Worm (Caenorhabditis elegans) whole organism, L3 larva: ENCODE results near the gene F42C5.9.

ENCODE experiments used
- R02D3.7 ChIP-seq: fragments of 150-350 bp; optimal IDR thresholded peaks from 2 replicates; lab custom pipeline; 2014; ENCODE audit warnings: missing biosample characterization, missing genetic modification characterization
- ZK546.5 ChIP-seq: sonication (generic microtip); optimal IDR thresholded peaks from 2 replicates; lab custom pipeline; 2017; ENCODE audit warnings: missing biosample characterization, missing genetic modification characterization
- aly-2 ChIP-seq: fragments of 150-350 bp; optimal IDR thresholded peaks from 2 replicates; lab custom pipeline; 2014; ENCODE audit warnings: missing biosample characterization, missing genetic modification characterization
- ceh-16 ChIP-seq: sonication (generic microtip); optimal IDR thresholded peaks from 2 replicates; lab custom pipeline; 2017; ENCODE audit warnings: missing biosample characterization, missing genetic modification characterization
- ceh-82 ChIP-seq: fragments of 150-350 bp; optimal IDR thresholded peaks from 2 replicates; lab custom pipeline; 2014; ENCODE audit warnings: missing biosample characterization, missing genetic modification characterization
- ceh-9 ChIP-seq: sonication (generic microtip); optimal IDR thresholded peaks from 2 replicates; lab custom pipeline; 2018; ENCODE audit warnings: missing biosample characterization, missing genetic modification characterization
- daf-12 ChIP-seq: fragments of 150-350 bp; optimal IDR thresholded peaks from 2 replicates; lab custom pipeline; 2014; ENCODE audit warnings: missing biosample characterization, missing genetic modification reagents, missing genetic modification characterization
- egl-27 ChIP-seq: sonication (generic microtip); optimal IDR thresholded peaks from 4 replicates; lab custom pipeline; 2017; ENCODE audit warnings: missing biosample characterization, missing genetic modification reagents, missing genetic modification characterization
- egl-5 ChIP-seq: fragments of 150-350 bp; optimal IDR thresholded peaks from 2 replicates; lab custom pipeline; 2017; ENCODE audit warnings: missing biosample characterization, missing genetic modification reagents, missing genetic modification characterization, inconsistent platforms
- elt-2 ChIP-seq: sonication (generic microtip); optimal IDR thresholded peaks from 2 replicates; lab custom pipeline; 2016; ENCODE audit warnings: missing genetic modification reagents, mild to moderate bottlenecking, missing genetic modification characterization, missing compliant biosample characterization
- elt-3 ChIP-seq, 3 experiments: fragments of 150-350 bp in 1 of 3; sonication (generic microtip) in 2 of 3; optimal IDR thresholded peaks; 2 replicates in 2 of 3; 4 replicates in 1 of 3; lab custom pipeline; 2014 to 2017; ENCODE audit warnings: missing biosample characterization in 3 of 3, missing genetic modification characterization in 3 of 3
- eor-1 ChIP-seq, 2 experiments: fragments of 150-350 bp; optimal IDR thresholded peaks; 2 replicates each; lab custom pipeline; 2014 to 2018; ENCODE audit warnings: missing biosample characterization in 2 of 2, missing genetic modification characterization in 2 of 2
- fkh-10 ChIP-seq: sonication (generic microtip); optimal IDR thresholded peaks from 2 replicates; lab custom pipeline; 2017; ENCODE audit warnings: missing biosample characterization, missing genetic modification reagents, missing genetic modification characterization
- fkh-2 ChIP-seq: fragments of 150-350 bp; optimal IDR thresholded peaks from 2 replicates; lab custom pipeline; 2014; ENCODE audit warnings: missing biosample characterization, missing genetic modification reagents, missing genetic modification characterization
- hmg-11 ChIP-seq: sonication (generic microtip); optimal IDR thresholded peaks from 2 replicates; lab custom pipeline; 2016; ENCODE audit warnings: missing genetic modification characterization, missing compliant biosample characterization
- jun-1 ChIP-seq: fragments of 150-350 bp; optimal IDR thresholded peaks from 2 replicates; lab custom pipeline; 2014; ENCODE audit warnings: missing biosample characterization, missing genetic modification reagents, missing genetic modification characterization
- lin-15B ChIP-seq: fragments of 150-350 bp; optimal IDR thresholded peaks from 2 replicates; lab custom pipeline; 2014; ENCODE audit warnings: missing biosample characterization, missing genetic modification characterization
- lin-39 ChIP-seq: fragments of 150-350 bp; optimal IDR thresholded peaks from 2 replicates; lab custom pipeline; 2018; ENCODE audit warnings: missing biosample characterization, missing genetic modification reagents, missing genetic modification characterization
- mdl-1 ChIP-seq: fragments of 150-350 bp; optimal IDR thresholded peaks from 2 replicates; lab custom pipeline; 2014; ENCODE audit warnings: missing biosample characterization, missing genetic modification characterization
- nfya-1 ChIP-seq: sonication (generic microtip); optimal IDR thresholded peaks from 2 replicates; lab custom pipeline; 2017; ENCODE audit warnings: missing genetic modification characterization, mild to moderate bottlenecking, missing compliant biosample characterization, antibody characterized with exemption, moderate library complexity; ENCODE audit not compliant: insufficient read depth
- nhr-11 ChIP-seq: fragments of 150-350 bp; optimal IDR thresholded peaks from 2 replicates; lab custom pipeline; 2014; ENCODE audit warnings: missing biosample characterization, missing genetic modification characterization
- nhr-12 ChIP-seq: fragments of 150-350 bp; optimal IDR thresholded peaks from 2 replicates; lab custom pipeline; 2014; ENCODE audit warnings: missing biosample characterization, missing genetic modification characterization
- nhr-237 ChIP-seq: fragments of 150-350 bp; optimal IDR thresholded peaks from 2 replicates; lab custom pipeline; 2014; ENCODE audit warnings: missing biosample characterization, missing genetic modification characterization
- nhr-28 ChIP-seq: fragments of 150-350 bp; optimal IDR thresholded peaks from 2 replicates; lab custom pipeline; 2014; ENCODE audit warnings: missing biosample characterization, missing genetic modification characterization
- nhr-67 ChIP-seq: fragments of 150-350 bp; optimal IDR thresholded peaks from 2 replicates; lab custom pipeline; 2014; ENCODE audit warnings: missing biosample characterization, missing genetic modification characterization
- nhr-76 ChIP-seq: fragments of 150-350 bp; sonication (generic microtip); optimal IDR thresholded peaks from 5 replicates; lab custom pipeline; 2014; ENCODE audit warnings: missing biosample characterization, missing genetic modification characterization
- nhr-77 ChIP-seq: fragments of 150-350 bp; optimal IDR thresholded peaks from 2 replicates; lab custom pipeline; 2014; ENCODE audit warnings: missing biosample characterization, missing genetic modification characterization
- pha-4 ChIP-seq: fragments of 150-350 bp; optimal IDR thresholded peaks from 2 replicates; lab custom pipeline; 2014; ENCODE audit warnings: missing biosample characterization, missing genetic modification reagents, missing genetic modification characterization
- pqm-1 ChIP-seq: fragments of 150-350 bp; optimal IDR thresholded peaks from 2 replicates; lab custom pipeline; 2017; ENCODE audit warnings: missing biosample characterization, missing genetic modification characterization, inconsistent platforms
- sea-2 ChIP-seq: fragments of 150-350 bp; sonication (generic microtip); optimal IDR thresholded peaks from 4 replicates; lab custom pipeline; 2014; ENCODE audit warnings: missing biosample characterization, missing genetic modification reagents, missing genetic modification characterization
- skn-1 ChIP-seq: fragments of 150-350 bp; optimal IDR thresholded peaks from 2 replicates; lab custom pipeline; 2014; ENCODE audit warnings: missing biosample characterization, missing genetic modification characterization
- tbx-2 ChIP-seq: sonication (generic microtip); optimal IDR thresholded peaks from 2 replicates; lab custom pipeline; 2016; ENCODE audit warnings: mild to moderate bottlenecking, missing genetic modification characterization, missing compliant biosample characterization
- unc-62 ChIP-seq: fragments of 150-350 bp; sonication (generic microtip); optimal IDR thresholded peaks from 4 replicates; lab custom pipeline; 2014; ENCODE audit warnings: missing biosample characterization, missing genetic modification reagents, missing genetic modification characterization
- ztf-11 ChIP-seq: fragments of 150-350 bp; optimal IDR thresholded peaks from 2 replicates; lab custom pipeline; 2014; ENCODE audit warnings: missing biosample characterization, missing genetic modification characterization

The F42C5.9 gene

ce11 chrIV:7338042-7338441 is 21.1 kb upstream of the F42C5.9 start:
- TF ChIP-seq R02D3.7 (no peak), skn-1 (tag; lab: Kevin White, UChicago) (no peak), nhr-77 (tag; lab: Kevin White, UChicago) (no peak), elt-2 (tag; lab: Kevin White, UChicago) (no peak), daf-12 (tag; lab: Kevin White, UChicago) (no peak)

DNA sequence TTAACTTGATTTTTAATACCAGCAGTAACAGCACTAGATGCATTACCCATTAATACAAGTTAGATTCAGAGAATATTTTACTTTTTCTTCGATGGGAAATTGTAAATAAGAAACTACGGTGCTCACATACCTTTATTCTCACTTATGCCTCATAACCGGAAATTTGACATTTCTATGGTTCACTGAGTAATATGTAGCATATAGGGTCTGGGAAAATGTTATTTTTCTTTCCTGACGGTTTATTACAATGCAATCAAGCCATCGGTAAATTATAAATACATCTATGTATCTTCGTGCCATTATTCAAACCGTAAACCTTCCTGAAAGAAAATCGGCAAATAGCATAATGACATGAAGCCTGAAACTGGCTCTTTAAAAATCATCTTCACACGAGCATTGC is 15.8 kb upstream of the F42C5.9 start, which contains the start of gene ocr-4:
ocr-4 (minus strand) TSS at position 101 of the 400 bp plus-strand sequence.
- TF ChIP-seq nhr-76 (tag; lab: Kevin White, UChicago) (no peak), fkh-10 (no peak), sea-2 (GFP tag; lab: Kevin White, UChicago) (no peak), elt-3 (tag; optimal IDR thresholded peaks at IDR 0.05; lab: Kevin White, UChicago) (no peak), elt-2 (tag; lab: Kevin White, UChicago) (no peak), mdl-1 (tag; lab: Kevin White, UChicago) (no peak), nhr-28 (tag; lab: Kevin White, UChicago) (no peak), ceh-82 (no peak), nhr-67 (no peak), nhr-237 (tag; lab: Kevin White, UChicago) (no peak), R02D3.7 (no peak)
- TF ChIP-seq, all 47 proteins: peak for 0

ce11 chrIV:7328918-7329317 is 12.0 kb upstream of the F42C5.9 start, which contains the start of gene sqst-2:
TSS of gene sqst-2 (minus strand) at chrIV:7328975.
- TF ChIP-seq pqm-1 (tag; lab: Kevin White, UChicago) = peak; percentile 41
- peak; percentile 49 for TF ChIP-seq elt-2 (tag; lab: Kevin White, UChicago)
- TF ChIP-seq egl-5 (tag; lab: Kevin White, UChicago) = no peak
- no peak for TF ChIP-seq nhr-11 (tag; lab: Kevin White, UChicago)
- no peak for TF ChIP-seq nhr-77 (tag; lab: Kevin White, UChicago)
- no peak for TF ChIP-seq nhr-28 (tag; lab: Kevin White, UChicago)
- TF ChIP-seq aly-2 = no peak
- no peak for TF ChIP-seq jun-1 (tag; lab: Kevin White, UChicago)
- TF ChIP-seq lin-39 = no peak
- TF ChIP-seq R02D3.7 = no peak
- no peak for TF ChIP-seq pha-4 (tag; lab: Kevin White, UChicago)
- no peak for TF ChIP-seq ceh-82
- TF ChIP-seq fkh-10 = no peak
- TF ChIP-seq nhr-237 (tag; lab: Kevin White, UChicago) = no peak
- TF ChIP-seq ZK546.5 (tag; lab: Kevin White, UChicago) = no peak
- TF ChIP-seq fkh-2 (tag; lab: Kevin White, UChicago) = no peak
- TF ChIP-seq egl-27 (tag; lab: Kevin White, UChicago) = no peak

ce11 chrIV:7326613-7327149 is 9.8 kb upstream of the F42C5.9 start, which contains the start of gene ifo-1:
TSS of gene ifo-1 (minus strand) at chrIV:7326663.
- TF ChIP-seq daf-12 (tag; lab: Kevin White, UChicago) (no peak), pqm-1 (tag; lab: Kevin White, UChicago) (peak; percentile 92), jun-1 (tag; lab: Kevin White, UChicago) (peak; percentile 39), elt-2 (tag; lab: Kevin White, UChicago) (peak; percentile 95)

- TF ChIP-seq pha-4 (tag; lab: Kevin White, UChicago) = no peak
- TF ChIP-seq pqm-1 (tag; lab: Kevin White, UChicago) = peak; percentile 88
- no peak for TF ChIP-seq lin-39
- TF ChIP-seq nhr-12 = no peak
- peak; percentile 74 for TF ChIP-seq elt-2 (tag; lab: Kevin White, UChicago)
- no peak for TF ChIP-seq nfya-1 (tag; lab: Kevin White, UChicago)
- no peak for TF ChIP-seq hmg-11 (tag; lab: Kevin White, UChicago)
- TF ChIP-seq nhr-76 (tag; lab: Kevin White, UChicago) = no peak
Observed at ce11 chrIV:7325698-7326097, 8.8 kb upstream of the F42C5.9 start.

DNA sequence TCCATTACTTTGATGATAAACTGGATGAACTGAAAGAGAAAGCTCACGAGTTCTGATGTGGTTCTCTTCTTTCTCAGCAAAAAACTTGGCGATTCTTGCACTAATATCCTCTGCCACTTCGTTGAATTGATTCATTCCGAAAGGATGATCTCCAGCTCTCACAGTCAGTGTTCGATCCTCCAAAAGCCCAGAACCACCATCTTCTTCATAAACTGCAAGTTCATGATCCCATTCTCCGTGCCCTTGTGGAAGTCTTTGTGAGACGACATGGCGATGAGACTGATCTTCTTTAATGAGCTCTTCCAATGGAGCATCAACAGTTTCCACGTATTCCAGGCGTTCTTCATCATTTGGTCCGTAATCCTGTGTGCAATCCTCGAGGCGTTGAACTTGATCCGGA is 8.0 kb upstream of the F42C5.9 start:
- TF ChIP-seq mdl-1 (tag; lab: Kevin White, UChicago) (no peak), egl-27 (tag; lab: Kevin White, UChicago) (no peak), pha-4 (tag; lab: Kevin White, UChicago) (no peak), nfya-1 (tag; lab: Kevin White, UChicago) (no peak), tbx-2 (tag; lab: Kevin White, UChicago) (no peak), ceh-82 (no peak), skn-1 (tag; lab: Kevin White, UChicago) (no peak), lin-15B (tag; lab: Kevin White, UChicago) (no peak), ztf-11 (tag; lab: Kevin White, UChicago) (no peak), ceh-9 (tag; lab: Kevin White, UChicago) (no peak), unc-62 (GFP tag; lab: Kevin White, UChicago) (no peak), nhr-237 (tag; lab: Kevin White, UChicago) (no peak), elt-3 (tag; optimal IDR thresholded peaks at IDR 0.05; lab: Kevin White, UChicago) (no peak), nhr-67 (no peak), nhr-12 (no peak), eor-1 (tag; optimal IDR thresholded peaks at IDR 0.05; lab: Kevin White, UChicago) (no peak), ceh-16 (tag; lab: Kevin White, UChicago) (no peak)
- TF ChIP-seq, all 47 proteins: peak for 0
